Worm (Caenorhabditis elegans): ENCODE data around the gene E02H9.7.

The E02H9.7 gene

ce11 chrIII:2410925-2411450, 34.5 kb downstream of the E02H9.7 start, which contains the start of gene mrpl-30:
Gene mrpl-30 (minus strand): TSS chrIII:2410975.
- no peak for TF ChIP-seq C06A6.2 (GFP tag; conservative IDR thresholded peaks at IDR 0.05)
- TF ChIP-seq Y53G8AR.9 (GFP tag; conservative IDR thresholded peaks at IDR 0.05): no peak
- no peak for TF ChIP-seq F49E8.2 (tag; optimal IDR thresholded peaks at IDR 0.05; ENCODE audit: insufficient read depth)
- no peak for TF ChIP-seq snpc-3.4 (tag; optimal IDR thresholded peaks at IDR 0.05)
- TF ChIP-seq rec-8 (tag; optimal IDR thresholded peaks at IDR 0.05): no peak
- no peak for TF ChIP-seq madf-3 (GFP tag; IDR thresholded peaks at IDR 0.05)
- no peak for TF ChIP-seq ztf-26 (tag; optimal IDR thresholded peaks at IDR 0.05)
- no peak for TF ChIP-seq cebp-1 (GFP tag; IDR thresholded peaks at IDR 0.05)
- no peak for TF ChIP-seq cebp-1 (tag; optimal IDR thresholded peaks at IDR 0.05)
- TF ChIP-seq Y53F4B.3 (GFP tag; IDR thresholded peaks at IDR 0.05): no peak
- no peak for TF ChIP-seq lin-35 (GFP tag; optimal IDR thresholded peaks at IDR 0.05)
- TF ChIP-seq lin-40 (tag; optimal IDR thresholded peaks at IDR 0.05): no peak
- TF ChIP-seq madf-8 (GFP tag; conservative IDR thresholded peaks at IDR 0.05): no peak

- TF ChIP-seq dpl-1 (GFP tag; optimal IDR thresholded peaks at IDR 0.05) (peak; percentile 52), mel-28 (tag; optimal IDR thresholded peaks at IDR 0.05; ENCODE audit: borderline replicate concordance) (no peak), unc-62 (GFP tag; optimal IDR thresholded peaks at IDR 0.05) (no peak), mes-4 (tag; optimal IDR thresholded peaks at IDR 0.05) (no peak), ztf-28 (GFP tag; IDR thresholded peaks at IDR 0.05) (no peak), ccch-3 (GFP tag; optimal IDR thresholded peaks at IDR 0.05) (no peak), lin-54 (GFP tag; optimal IDR thresholded peaks at IDR 0.05) (peak; percentile 75), B0035.1 (tag; optimal IDR thresholded peaks at IDR 0.05) (no peak), gei-17 (GFP tag; optimal IDR thresholded peaks at IDR 0.05) (no peak), F57A8.1 (GFP tag; optimal IDR thresholded peaks at IDR 0.05) (no peak), F57C9.4 (tag; optimal IDR thresholded peaks at IDR 0.05) (no peak), efl-1 (GFP tag; optimal IDR thresholded peaks at IDR 0.05) (peak; percentile 51), lsl-1 (GFP tag; optimal IDR thresholded peaks at IDR 0.05) (peak; percentile 17), attf-5 (GFP tag; optimal IDR thresholded peaks at IDR 0.05) (peak; percentile 33), mcd-1 (GFP tag; IDR thresholded peaks at IDR 0.05) (0 out of 2 replicates have a peak, but pooled peaks have one; percentile 17), cebp-2 (GFP tag; IDR thresholded peaks at IDR 0.05) (no peak), him-1 (tag; optimal IDR thresholded peaks at IDR 0.05) (no peak), athp-1 (tag; optimal IDR thresholded peaks at IDR 0.05) (no peak), T26A5.8 (tag; optimal IDR thresholded peaks at IDR 0.05) (no peak), snpc-4 (GFP tag; optimal IDR thresholded peaks at IDR 0.05) (no peak), snpc-4 (tag; optimal IDR thresholded peaks at IDR 0.05) (no peak), F49E8.2 (tag; optimal IDR thresholded peaks at IDR 0.05; ENCODE audit: insufficient read depth) (no peak), B0019.2 (GFP tag; conservative IDR thresholded peaks at IDR 0.05) (no peak), tlf-1 (GFP tag; optimal IDR thresholded peaks at IDR 0.05) (no peak), lin-35 (GFP tag; optimal IDR thresholded peaks at IDR 0.05) (peak in 2 of 3 experiments; percentile 5 to 72), hmg-1.2 (GFP tag; IDR thresholded peaks at IDR 0.05) (no peak), ztf-26 (tag; optimal IDR thresholded peaks at IDR 0.05) (no peak), hsf-1 (GFP tag; IDR thresholded peaks at IDR 0.05) (no peak), fkh-3 (tag; optimal IDR thresholded peaks at IDR 0.05) (no peak), F23B12.7 (tag; optimal IDR thresholded peaks at IDR 0.05; ENCODE audit: insufficient read depth) (peak; percentile 17), attf-3 (GFP tag; conservative IDR thresholded peaks at IDR 0.05) (peak; percentile 98), somi-1 (GFP tag; optimal IDR thresholded peaks at IDR 0.05) (no peak), lir-1 (GFP tag; conservative IDR thresholded peaks at IDR 0.05) (no peak), B0261.1 (tag; optimal IDR thresholded peaks at IDR 0.05) (no peak)
Observed at ce11 chrIII:2401126-2402123, 44.0 kb downstream of the E02H9.7 start, which contains the start of the genes cic-1 and strm-1. Gene cic-1 (minus strand): TSS chrIII:2401221. Gene strm-1 (plus strand): TSS chrIII:2402070.

Data from whole organism, young adult.